Worm (Caenorhabditis elegans) whole organism, late embryonic: ENCODE data around the gene srt-38.
"Not testable (repeated sequence)": the region's sequence is repeated elsewhere in the genome, so short reads cannot be mapped to it uniquely, and the experiment has no call there.

ENCODE experiments used
- C08G9.2 ChIP-seq: sonication (generic microtip); optimal IDR thresholded peaks from 2 replicates; lab custom pipeline; 2016; ENCODE audit warnings: mild to moderate bottlenecking, missing genetic modification characterization, moderate library complexity, missing compliant biosample characterization
- C38D4.7 ChIP-seq: fragments of 200-800 bp; sonication (Bioruptor generic); optimal IDR thresholded peaks from 2 replicates; lab custom pipeline; 2018; ENCODE audit warnings: mild to moderate bottlenecking, missing genetic modification characterization, moderate library complexity, missing compliant biosample characterization
- K09A11.1 ChIP-seq: sonication (generic microtip); optimal IDR thresholded peaks from 2 replicates; lab custom pipeline; 2017; ENCODE audit warnings: antibody characterized with exemption, mild to moderate bottlenecking, missing genetic modification characterization, missing compliant biosample characterization; ENCODE audit not compliant: insufficient read depth
- T23F11.4 ChIP-seq: fragments of 200-800 bp; sonication (Bioruptor generic); optimal IDR thresholded peaks from 2 replicates; lab custom pipeline; 2018; ENCODE audit warnings: mild to moderate bottlenecking, missing genetic modification characterization, missing compliant biosample characterization
- ahr-1 ChIP-seq: sonication (generic microtip); optimal IDR thresholded peaks from 2 replicates; lab custom pipeline; 2016; ENCODE audit warnings: missing genetic modification characterization, missing compliant biosample characterization
- ama-1 ChIP-seq: fragments of 150-350 bp; optimal IDR thresholded peaks from 2 replicates; lab custom pipeline; 2014
- ceh-22 ChIP-seq: sonication (generic microtip); optimal IDR thresholded peaks from 2 replicates; lab custom pipeline; 2017; ENCODE audit warnings: missing biosample characterization, missing genetic modification characterization
- ceh-45 ChIP-seq: fragments of 200-800 bp; sonication (Bioruptor generic); IDR thresholded peaks from 2 replicates; pipeline ENCODE4 v1.3.6; 2022; ENCODE audit warnings: missing genetic modification reagents, missing genetic modification characterization, missing compliant biosample characterization
- ceh-6 ChIP-seq: fragments of 200-800 bp; sonication (Bioruptor generic); optimal IDR thresholded peaks from 2 replicates; lab custom pipeline; 2018; ENCODE audit warnings: mild to moderate bottlenecking, missing genetic modification characterization, missing compliant biosample characterization
- che-1 ChIP-seq: sonication (generic microtip); optimal IDR thresholded peaks from 2 replicates; lab custom pipeline; 2016; ENCODE audit warnings: mild to moderate bottlenecking, missing genetic modification characterization, missing compliant biosample characterization
- dmd-4 ChIP-seq: sonication (generic microtip); optimal IDR thresholded peaks from 2 replicates; lab custom pipeline; 2016; ENCODE audit warnings: borderline replicate concordance, missing genetic modification characterization, missing compliant biosample characterization
- dve-1 ChIP-seq: sonication (generic microtip); optimal IDR thresholded peaks from 2 replicates; lab custom pipeline; 2017; ENCODE audit warnings: antibody characterized with exemption, mild to moderate bottlenecking, missing genetic modification characterization, missing compliant biosample characterization
- elt-4 ChIP-seq: sonication (generic microtip); optimal IDR thresholded peaks from 2 replicates; lab custom pipeline; 2016; ENCODE audit warnings: missing genetic modification characterization, missing compliant biosample characterization
- ets-4 ChIP-seq: sonication (generic microtip); optimal IDR thresholded peaks from 2 replicates; lab custom pipeline; 2016; ENCODE audit warnings: missing genetic modification characterization, missing compliant biosample characterization
- fkh-10 ChIP-seq: fragments of 150-350 bp; optimal IDR thresholded peaks from 2 replicates; lab custom pipeline; 2014; ENCODE audit warnings: missing biosample characterization, missing genetic modification reagents, missing genetic modification characterization
- fkh-6 ChIP-seq: sonication (generic microtip); optimal IDR thresholded peaks from 2 replicates; lab custom pipeline; 2016; ENCODE audit warnings: missing genetic modification characterization, missing compliant biosample characterization
- hlh-13 ChIP-seq: fragments of 200-800 bp; sonication (Bioruptor generic); optimal IDR thresholded peaks from 2 replicates; lab custom pipeline; 2018; ENCODE audit warnings: mild to moderate bottlenecking, missing genetic modification characterization, missing compliant biosample characterization
- nfya-1 ChIP-seq: sonication (generic microtip); optimal IDR thresholded peaks from 2 replicates; lab custom pipeline; 2017; ENCODE audit warnings: missing genetic modification characterization, mild to moderate bottlenecking, missing compliant biosample characterization, antibody characterized with exemption, moderate library complexity
- nhr-232 ChIP-seq: sonication (generic microtip); optimal IDR thresholded peaks from 2 replicates; lab custom pipeline; 2016; ENCODE audit warnings: missing genetic modification characterization, missing compliant biosample characterization
- npax-4 ChIP-seq: sonication (generic microtip); optimal IDR thresholded peaks from 2 replicates; lab custom pipeline; 2016; ENCODE audit warnings: missing genetic modification characterization, missing compliant biosample characterization
- odd-2 ChIP-seq: sonication (generic microtip); optimal IDR thresholded peaks from 2 replicates; lab custom pipeline; 2017; ENCODE audit warnings: antibody characterized with exemption, mild to moderate bottlenecking, missing genetic modification characterization, missing compliant biosample characterization
- pag-3 ChIP-seq: sonication (generic microtip); optimal IDR thresholded peaks from 2 replicates; lab custom pipeline; 2016; ENCODE audit warnings: missing compliant biosample characterization, missing genetic modification characterization, borderline replicate concordance
- pat-9 ChIP-seq: fragments of 200-800 bp; sonication (Bioruptor generic); optimal IDR thresholded peaks from 2 replicates; lab custom pipeline; 2018; ENCODE audit warnings: mild to moderate bottlenecking, missing genetic modification characterization, moderate library complexity, missing compliant biosample characterization
- pros-1 ChIP-seq: fragments of 150-350 bp; optimal IDR thresholded peaks from 2 replicates; lab custom pipeline; 2014; ENCODE audit warnings: missing biosample characterization, missing genetic modification reagents, missing genetic modification characterization
- ref-2 ChIP-seq: sonication (generic microtip); optimal IDR thresholded peaks from 2 replicates; lab custom pipeline; 2016; ENCODE audit warnings: missing genetic modification characterization, missing compliant biosample characterization
- sdc-2 ChIP-seq: sonication (generic microtip); optimal IDR thresholded peaks from 2 replicates; lab custom pipeline; 2016; ENCODE audit warnings: missing genotype, missing genetic modification characterization, missing compliant biosample characterization
- sox-4 ChIP-seq: sonication (generic microtip); optimal IDR thresholded peaks from 2 replicates; lab custom pipeline; 2017; ENCODE audit warnings: mild to moderate bottlenecking, missing genetic modification characterization, inconsistent platforms, missing compliant biosample characterization
- ttx-3 ChIP-seq: sonication (generic microtip); optimal IDR thresholded peaks from 2 replicates; lab custom pipeline; 2016; ENCODE audit warnings: missing genetic modification reagents, missing genetic modification characterization, missing compliant biosample characterization
- unc-86 ChIP-seq: sonication (generic microtip); optimal IDR thresholded peaks from 2 replicates; lab custom pipeline; 2016; ENCODE audit warnings: missing genetic modification characterization, missing compliant biosample characterization

Gene srt-38

DNA sequence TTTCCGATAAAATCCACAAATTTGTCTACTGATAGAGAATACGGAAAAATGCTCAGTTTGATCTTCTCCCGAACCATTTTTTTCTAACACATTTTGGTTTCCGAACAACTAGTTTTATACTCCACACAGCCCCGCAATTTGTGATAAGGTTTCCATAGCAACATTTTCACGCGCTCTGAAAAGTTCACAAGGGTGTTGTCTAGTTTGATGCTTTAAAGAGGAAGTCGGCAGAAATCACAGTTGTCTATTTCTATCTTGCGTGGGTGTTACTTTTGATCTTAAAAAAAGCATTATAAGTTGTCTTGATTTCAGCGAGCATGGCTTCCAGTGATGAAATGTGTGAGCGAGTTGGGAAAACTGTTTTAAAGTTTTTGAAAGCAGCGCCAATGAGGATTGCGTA is 28.6 kb upstream of the srt-38 start, which contains the start of gene ZC132.3:
Gene ZC132.3, minus strand, starts transcription at position 101 of the 400 bp plus-strand sequence.
- TF ChIP-seq pros-1 (tag; lab: Kevin White, UChicago) = no peak
- TF ChIP-seq ets-4 (tag; lab: Kevin White, UChicago) = no peak
- no peak for TF ChIP-seq pag-3 (tag; lab: Kevin White, UChicago)
- no peak for TF ChIP-seq ttx-3 (tag; lab: Kevin White, UChicago)
- TF ChIP-seq T23F11.4 (GFP tag; lab: Kevin White, UChicago) = no peak
- TF ChIP-seq fkh-6 (tag; lab: Kevin White, UChicago) = no peak
- no peak for TF ChIP-seq che-1
- no peak for TF ChIP-seq pat-9 (tag; lab: Kevin White, UChicago)
- no peak for TF ChIP-seq hlh-13 (GFP tag; lab: Kevin White, UChicago)
- no peak for TF ChIP-seq ahr-1
- TF ChIP-seq, all 69 proteins: peak for 0

DNA sequence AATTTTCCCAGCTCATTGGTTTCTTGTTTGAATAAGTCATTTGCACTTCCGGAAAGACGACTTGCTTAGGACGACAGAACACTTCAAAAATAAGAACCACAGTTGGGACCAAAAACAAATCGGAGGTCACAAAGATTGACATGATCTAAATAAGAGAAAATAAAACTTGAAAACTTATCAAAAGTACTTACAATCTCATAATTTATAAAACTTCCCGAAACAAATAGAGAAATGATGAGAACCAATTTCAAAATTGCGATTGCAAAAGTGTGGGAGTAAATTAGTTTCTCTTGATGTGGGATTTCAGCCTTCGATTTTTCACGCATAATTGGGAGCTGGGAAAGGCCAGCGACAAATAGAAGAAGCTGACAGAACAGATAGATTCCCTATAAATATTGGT is 27.4 kb upstream of the srt-38 start, which contains the start of gene ZC132.11:
Gene ZC132.11, minus strand, starts transcription at position 101 of the 400 bp plus-strand sequence.
- TF ChIP-seq nhr-232 = no peak
- TF ChIP-seq ama-1 (lab: Kevin White, UChicago) = no peak
- TF ChIP-seq sox-4 (tag; lab: Kevin White, UChicago) = no peak
- no peak for TF ChIP-seq sdc-2 (tag; lab: Kevin White, UChicago)

DNA sequence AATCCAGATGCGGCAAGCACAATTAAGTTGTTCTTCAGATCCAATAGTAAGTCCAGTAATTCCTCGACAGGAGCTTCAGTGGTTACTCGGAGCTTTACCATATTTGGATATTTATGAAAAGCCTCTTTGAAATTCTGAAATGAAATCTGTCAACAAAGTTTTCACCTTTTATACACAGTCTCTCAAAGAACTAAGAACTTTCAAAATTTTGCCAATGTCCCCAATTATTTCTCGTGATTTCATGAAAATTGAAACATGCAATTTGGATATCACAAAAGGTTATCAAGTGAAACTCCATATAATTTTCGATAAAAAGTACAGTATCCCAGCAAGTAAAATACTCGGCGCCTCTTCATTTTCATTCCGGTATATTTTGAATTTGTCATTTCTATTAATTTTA is 24.8 kb upstream of the srt-38 start, which contains the start of gene F47D2.11:
Gene F47D2.11, minus strand, starts transcription at position 101 of the 400 bp plus-strand sequence.
- TF ChIP-seq npax-4 (tag; lab: Kevin White, UChicago) (no peak), C08G9.2 (tag; lab: Kevin White, UChicago) (no peak), dmd-4 (tag; lab: Kevin White, UChicago) (no peak), sdc-2 (tag; lab: Kevin White, UChicago) (no peak), K09A11.1 (tag; lab: Kevin White, UChicago) (no peak), ceh-22 (tag; lab: Kevin White, UChicago) (no peak), odd-2 (tag; lab: Kevin White, UChicago) (no peak), ttx-3 (tag; lab: Kevin White, UChicago) (no peak), elt-4 (tag; lab: Kevin White, UChicago) (no peak), ref-2 (tag; lab: Kevin White, UChicago) (no peak), fkh-10 (GFP tag; lab: Kevin White, UChicago) (no peak)

DNA sequence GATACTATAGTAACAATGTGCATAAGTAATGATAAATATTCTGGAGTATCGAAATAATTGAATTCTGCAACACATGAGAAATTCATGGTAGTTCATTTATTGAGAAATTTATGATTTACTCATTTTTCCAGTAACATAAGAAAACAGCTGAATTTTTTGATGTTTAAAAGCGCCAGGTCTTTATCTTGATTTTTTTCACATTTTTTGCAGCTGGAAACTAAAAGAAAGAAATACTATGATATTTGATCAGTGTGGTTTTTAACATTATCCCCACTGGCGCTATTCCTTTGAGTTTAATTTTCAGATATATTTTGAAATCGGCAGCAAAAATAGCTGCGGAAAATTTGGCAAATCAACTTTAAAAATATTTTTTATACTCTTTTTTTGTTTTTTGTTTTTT is 22.3 kb upstream of the srt-38 start, which contains the start of gene srh-194:
Gene srh-194, minus strand, starts transcription at position 101 of the 400 bp plus-strand sequence.
- TF ChIP-seq ceh-6 (GFP tag; lab: Kevin White, UChicago); T23F11.4 (GFP tag; lab: Kevin White, UChicago); dve-1 (tag; lab: Kevin White, UChicago): not testable (repeated sequence)

DNA sequence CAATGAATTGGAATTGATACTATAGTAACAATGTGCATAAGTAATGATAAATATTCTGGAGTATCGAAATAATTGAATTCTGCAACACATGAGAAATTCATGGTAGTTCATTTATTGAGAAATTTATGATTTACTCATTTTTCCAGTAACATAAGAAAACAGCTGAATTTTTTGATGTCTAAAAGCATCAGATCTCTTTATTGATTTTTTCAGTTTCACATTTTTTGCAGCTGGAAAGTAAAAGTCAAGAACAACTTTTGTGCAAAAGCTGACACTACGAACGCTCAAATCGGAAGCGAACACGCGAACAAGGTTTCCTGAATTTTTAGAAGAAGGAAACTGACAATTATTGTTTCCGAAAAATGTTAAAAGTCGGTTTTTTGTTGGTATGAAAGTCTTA is 18.9 kb upstream of the srt-38 start, which contains the start of gene srh-193:
Gene srh-193, minus strand, starts transcription at position 101 of the 400 bp plus-strand sequence.
- TF ChIP-seq C38D4.7 (GFP tag; lab: Kevin White, UChicago); ceh-22 (tag; lab: Kevin White, UChicago); nfya-1 (tag; lab: Kevin White, UChicago): not testable (repeated sequence)

DNA sequence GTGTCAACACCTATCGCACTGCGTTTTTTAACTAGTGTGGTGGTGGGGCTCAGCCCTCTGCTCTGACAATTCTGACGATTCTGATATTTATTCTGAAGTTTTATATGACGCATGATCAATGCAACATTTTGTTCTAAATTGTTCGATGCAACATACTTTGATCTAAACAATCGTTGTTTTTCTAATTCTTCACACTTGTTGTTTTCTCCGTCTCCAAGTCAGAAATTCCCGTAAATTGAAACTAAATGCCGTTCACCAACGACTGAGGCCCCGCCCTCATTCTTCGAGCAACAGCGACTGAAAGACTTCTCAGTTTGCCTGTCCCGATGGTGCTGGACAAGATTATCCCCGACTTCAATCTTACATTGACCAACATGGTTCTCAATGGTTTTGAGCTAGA is 13.6 kb upstream of the srt-38 start, which contains the start of gene srt-19:
Gene srt-19, plus strand, starts transcription at position 301 of the 400 bp plus-strand sequence.
- TF ChIP-seq unc-86; ceh-45; C38D4.7 (GFP tag; lab: Kevin White, UChicago): not testable (repeated sequence)
